Worm (Caenorhabditis elegans) whole organism, L2 larva: Measurements from ENCODE around the gene Y54G2A.37.

Source experiments
- nhr-11 ChIP-seq: fragments of 150-350 bp; optimal IDR thresholded peaks from 2 replicates; lab custom pipeline; 2014; ENCODE audit warnings: missing biosample characterization, missing genetic modification characterization
- nhr-12 ChIP-seq: fragments of 150-350 bp; optimal IDR thresholded peaks from 2 replicates; lab custom pipeline; 2014; ENCODE audit warnings: missing biosample characterization, missing genetic modification characterization
- nhr-25 ChIP-seq: fragments of 150-350 bp; sonication (generic microtip); optimal IDR thresholded peaks from 3 replicates; lab custom pipeline; 2014; ENCODE audit warnings: missing biosample characterization, missing genetic modification characterization
- sem-4 ChIP-seq: fragments of 150-350 bp; optimal IDR thresholded peaks from 2 replicates; lab custom pipeline; 2014; ENCODE audit warnings: missing biosample characterization, missing genetic modification reagents, missing genetic modification characterization
- zag-1 ChIP-seq: fragments of 150-350 bp; optimal IDR thresholded peaks from 2 replicates; lab custom pipeline; 2014; ENCODE audit warnings: missing biosample characterization, missing genetic modification characterization

DNA sequence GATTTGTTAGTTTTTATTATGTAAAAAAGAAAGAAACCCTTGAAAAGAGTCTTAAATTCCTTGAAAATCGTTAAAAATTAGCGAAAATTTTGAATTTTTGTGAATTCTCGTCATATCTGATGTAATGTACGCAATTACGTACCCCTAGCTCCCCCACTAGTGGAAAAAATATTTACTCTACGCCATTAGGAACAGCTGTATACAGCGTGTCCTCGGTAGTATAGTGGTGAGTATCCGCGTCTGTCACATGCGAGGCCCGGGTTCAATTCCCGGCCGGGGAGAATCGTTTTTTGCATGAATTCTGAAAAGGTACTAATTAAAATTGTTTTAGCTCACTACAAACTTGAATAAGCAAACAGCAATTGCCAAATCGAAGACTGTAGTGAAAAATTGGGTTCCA lies 20.6 kb upstream of the Y54G2A.37 start:
- no peak for TF ChIP-seq nhr-11 (tag; lab: Kevin White, UChicago)
- TF ChIP-seq nhr-12 (tag; lab: Kevin White, UChicago), result no peak
- no peak for TF ChIP-seq sem-4 (tag; lab: Kevin White, UChicago)
- TF ChIP-seq nhr-25 (tag; lab: Kevin White, UChicago), result no peak
- no peak for TF ChIP-seq zag-1 (tag; lab: Kevin White, UChicago)
